Worm (Caenorhabditis elegans): ENCODE results near the gene rol-8.

Gene rol-8

ce11 chrII:7543808-7544207 is at the start of gene rol-8:
Gene rol-8, plus strand, starts transcription at chrII:7544108.
- TF ChIP-seq ceh-36 (tag; optimal IDR thresholded peaks at IDR 0.05), result no peak
- TF ChIP-seq tra-4 (tag; optimal IDR thresholded peaks at IDR 0.05), result no peak
- TF ChIP-seq sea-1 (GFP tag; conservative IDR thresholded peaks at IDR 0.05), result no peak
- TF ChIP-seq ets-7 (tag; optimal IDR thresholded peaks at IDR 0.05), result no peak
- TF ChIP-seq tbx-11 (GFP tag; IDR thresholded peaks at IDR 0.05), result no peak
- TF ChIP-seq ceh-13 (GFP tag; optimal IDR thresholded peaks at IDR 0.05), result no peak
- TF ChIP-seq flt-1 (GFP tag; IDR thresholded peaks at IDR 0.05), result no peak
- no peak for TF ChIP-seq pes-1 (GFP tag; IDR thresholded peaks at IDR 0.05)
- no peak for TF ChIP-seq ama-1 (optimal IDR thresholded peaks at IDR 0.05)
- no peak for TF ChIP-seq B0310.2 (tag; optimal IDR thresholded peaks at IDR 0.05)
- TF ChIP-seq hmbx-1 (tag; optimal IDR thresholded peaks at IDR 0.05), result no peak
- TF ChIP-seq F13C5.2 (tag; optimal IDR thresholded peaks at IDR 0.05), result no peak
- no peak for TF ChIP-seq hnd-1 (tag; optimal IDR thresholded peaks at IDR 0.05)
- TF ChIP-seq aly-1 (tag; optimal IDR thresholded peaks at IDR 0.05), result no peak

DNA sequence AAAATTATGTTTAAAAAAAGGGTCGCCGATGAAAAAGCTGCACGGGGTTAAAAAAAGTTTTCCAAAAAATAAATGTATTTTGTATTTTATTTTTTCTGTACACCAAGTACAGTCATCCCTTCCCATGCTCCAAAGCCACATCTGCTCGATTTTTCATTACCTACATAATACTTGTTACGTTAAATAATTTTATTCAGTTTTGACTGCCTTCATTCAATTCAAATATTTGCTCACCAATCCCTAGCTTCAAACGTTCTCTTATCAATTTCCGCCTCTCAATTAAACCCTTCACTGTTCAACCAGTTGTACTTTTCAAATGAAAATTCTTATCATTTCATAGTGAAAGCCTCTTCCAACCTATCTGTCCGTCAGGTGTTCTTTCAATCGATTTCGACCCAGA is 49.8 kb upstream of the rol-8 start, which contains the start of gene R10H1.1:
Gene R10H1.1 (plus strand): TSS at position 301 of the 400 bp plus-strand sequence.
- TF ChIP-seq hnd-1 (tag; optimal IDR thresholded peaks at IDR 0.05) (no peak), ceh-36 (tag; optimal IDR thresholded peaks at IDR 0.05) (no peak)

- TF ChIP-seq ceh-36 (tag; optimal IDR thresholded peaks at IDR 0.05), result no peak
- TF ChIP-seq aly-1 (tag; optimal IDR thresholded peaks at IDR 0.05), result no peak
- TF ChIP-seq pes-1 (GFP tag; IDR thresholded peaks at IDR 0.05), result no peak
- no peak for TF ChIP-seq B0310.2 (tag; optimal IDR thresholded peaks at IDR 0.05)
- no peak for TF ChIP-seq hmbx-1 (tag; optimal IDR thresholded peaks at IDR 0.05)
Observed at ce11 chrII:7496070-7496469, 47.8 kb upstream of the rol-8 start, which contains the start of gene spi-1. Gene spi-1, plus strand, starts transcription at chrII:7496247.

DNA sequence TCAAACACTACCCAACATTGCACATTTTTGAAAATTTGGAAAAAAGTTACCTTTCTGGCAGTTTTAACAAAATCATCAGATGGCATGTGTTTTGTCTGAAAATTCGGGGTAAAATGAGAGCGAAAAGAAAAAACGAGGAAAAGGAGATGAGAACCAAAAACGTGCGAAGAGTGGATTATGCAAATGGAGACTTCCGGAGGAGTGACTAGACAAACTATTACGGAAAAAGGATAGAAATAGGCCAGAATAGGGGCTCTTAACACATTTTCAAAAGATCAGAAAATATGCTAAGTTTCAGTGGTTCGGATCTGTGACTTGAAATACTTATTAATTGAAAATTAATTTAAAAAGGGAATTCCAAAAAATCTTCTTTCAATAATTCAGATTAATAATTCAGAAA is 44.5 kb upstream of the rol-8 start, which contains the start of gene srab-14:
Gene srab-14 (minus strand): TSS at position 101 of the 400 bp plus-strand sequence.
- TF ChIP-seq aly-1 (tag; optimal IDR thresholded peaks at IDR 0.05) (no peak), F13C5.2 (tag; optimal IDR thresholded peaks at IDR 0.05) (no peak), tbx-11 (GFP tag; IDR thresholded peaks at IDR 0.05) (no peak), ceh-36 (tag; optimal IDR thresholded peaks at IDR 0.05) (no peak), scrt-1 (GFP tag; IDR thresholded peaks at IDR 0.05) (no peak), hmbx-1 (tag; optimal IDR thresholded peaks at IDR 0.05) (no peak), pes-1 (GFP tag; IDR thresholded peaks at IDR 0.05) (no peak), ets-7 (tag; optimal IDR thresholded peaks at IDR 0.05) (no peak), ceh-13 (GFP tag; optimal IDR thresholded peaks at IDR 0.05) (no peak), ama-1 (optimal IDR thresholded peaks at IDR 0.05) (no peak), hnd-1 (tag; optimal IDR thresholded peaks at IDR 0.05) (no peak), flt-1 (GFP tag; IDR thresholded peaks at IDR 0.05) (no peak), B0310.2 (tag; optimal IDR thresholded peaks at IDR 0.05) (no peak), sea-1 (GFP tag; conservative IDR thresholded peaks at IDR 0.05) (no peak), tbx-37 (GFP tag; conservative IDR thresholded peaks at IDR 0.05) (no peak), tra-4 (tag; optimal IDR thresholded peaks at IDR 0.05) (no peak)

DNA sequence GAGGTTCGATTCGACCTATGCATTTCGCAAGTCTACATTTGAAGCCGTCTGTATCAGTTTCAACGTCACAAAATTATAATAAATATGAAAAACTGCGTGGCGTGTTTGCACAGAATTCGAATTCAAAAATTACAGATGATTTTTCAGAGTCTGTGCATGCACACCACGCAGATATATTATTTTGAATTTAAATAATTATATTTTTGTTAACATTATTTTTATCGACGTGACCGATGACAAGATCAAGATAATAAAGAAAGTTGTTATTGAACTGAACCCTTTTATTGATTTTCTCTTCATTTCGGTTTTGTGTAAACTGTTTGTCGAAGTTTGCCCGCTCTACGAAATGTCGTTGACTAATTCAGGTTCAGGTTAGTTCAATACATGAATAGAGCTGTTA is 38.9 kb upstream of the rol-8 start, which contains the start of gene C28F5.1:
Gene C28F5.1 (plus strand): TSS at position 301 of the 400 bp plus-strand sequence.
- TF ChIP-seq B0310.2 (tag; optimal IDR thresholded peaks at IDR 0.05), result no peak
- no peak for TF ChIP-seq hmbx-1 (tag; optimal IDR thresholded peaks at IDR 0.05)
- TF ChIP-seq sea-1 (GFP tag; conservative IDR thresholded peaks at IDR 0.05), result no peak
- no peak for TF ChIP-seq ets-7 (tag; optimal IDR thresholded peaks at IDR 0.05)
- TF ChIP-seq tbx-11 (GFP tag; IDR thresholded peaks at IDR 0.05), result no peak
- no peak for TF ChIP-seq tbx-37 (GFP tag; conservative IDR thresholded peaks at IDR 0.05)
- no peak for TF ChIP-seq F13C5.2 (tag; optimal IDR thresholded peaks at IDR 0.05)
- no peak for TF ChIP-seq pes-1 (GFP tag; IDR thresholded peaks at IDR 0.05)
- no peak for TF ChIP-seq hmg-4 (GFP tag; optimal IDR thresholded peaks at IDR 0.05)
- no peak for TF ChIP-seq ama-1 (optimal IDR thresholded peaks at IDR 0.05)

ce11 chrII:7519221-7519620 is 24.7 kb upstream of the rol-8 start, which contains the start of gene glb-9:
Gene glb-9, minus strand, starts transcription at chrII:7519321.
- no peak for TF ChIP-seq flt-1 (GFP tag; IDR thresholded peaks at IDR 0.05)
- no peak for TF ChIP-seq aly-1 (tag; optimal IDR thresholded peaks at IDR 0.05)
- no peak for TF ChIP-seq scrt-1 (GFP tag; IDR thresholded peaks at IDR 0.05)
- TF ChIP-seq tra-4 (tag; optimal IDR thresholded peaks at IDR 0.05), result no peak
- no peak for TF ChIP-seq ceh-13 (GFP tag; optimal IDR thresholded peaks at IDR 0.05)
- no peak for TF ChIP-seq pes-1 (GFP tag; IDR thresholded peaks at IDR 0.05)
- no peak for TF ChIP-seq tbx-37 (GFP tag; conservative IDR thresholded peaks at IDR 0.05)
- no peak for TF ChIP-seq hnd-1 (tag; optimal IDR thresholded peaks at IDR 0.05)
- TF ChIP-seq sea-1 (GFP tag; conservative IDR thresholded peaks at IDR 0.05), result no peak
- TF ChIP-seq ama-1 (optimal IDR thresholded peaks at IDR 0.05), result no peak
- no peak for TF ChIP-seq B0310.2 (tag; optimal IDR thresholded peaks at IDR 0.05)
- TF ChIP-seq F13C5.2 (tag; optimal IDR thresholded peaks at IDR 0.05), result no peak
- TF ChIP-seq tbx-11 (GFP tag; IDR thresholded peaks at IDR 0.05), result no peak
- TF ChIP-seq hmbx-1 (tag; optimal IDR thresholded peaks at IDR 0.05), result no peak
- TF ChIP-seq hmg-4 (GFP tag; optimal IDR thresholded peaks at IDR 0.05), result no peak
- no peak for TF ChIP-seq ets-7 (tag; optimal IDR thresholded peaks at IDR 0.05)
- no peak for TF ChIP-seq ceh-36 (tag; optimal IDR thresholded peaks at IDR 0.05)

DNA sequence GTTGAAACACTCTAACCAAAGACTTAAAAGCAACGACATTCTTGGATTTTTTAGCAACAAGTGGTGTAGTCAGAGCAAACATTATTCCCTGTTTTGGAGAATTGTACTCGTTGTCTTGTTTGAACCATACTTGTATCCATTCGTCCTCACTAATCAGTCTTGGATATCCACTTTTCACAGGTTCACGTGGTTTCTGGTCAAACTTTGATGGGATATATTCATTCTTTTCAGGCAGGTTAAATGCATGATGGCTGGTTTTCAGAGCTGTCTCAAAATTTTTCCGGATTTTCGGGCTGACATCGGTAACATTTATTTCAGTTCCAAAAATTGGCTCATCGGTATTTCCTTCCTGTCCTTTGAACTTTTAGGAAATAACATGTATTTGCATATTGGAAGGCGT is 22.5 kb upstream of the rol-8 start:
- TF ChIP-seq ets-7 (tag; optimal IDR thresholded peaks at IDR 0.05) (no peak), B0310.2 (tag; optimal IDR thresholded peaks at IDR 0.05) (no peak), flt-1 (GFP tag; IDR thresholded peaks at IDR 0.05) (no peak), ceh-36 (tag; optimal IDR thresholded peaks at IDR 0.05) (no peak), F13C5.2 (tag; optimal IDR thresholded peaks at IDR 0.05) (no peak), scrt-1 (GFP tag; IDR thresholded peaks at IDR 0.05) (no peak), tbx-37 (GFP tag; conservative IDR thresholded peaks at IDR 0.05) (no peak), sea-1 (GFP tag; conservative IDR thresholded peaks at IDR 0.05) (no peak)

DNA sequence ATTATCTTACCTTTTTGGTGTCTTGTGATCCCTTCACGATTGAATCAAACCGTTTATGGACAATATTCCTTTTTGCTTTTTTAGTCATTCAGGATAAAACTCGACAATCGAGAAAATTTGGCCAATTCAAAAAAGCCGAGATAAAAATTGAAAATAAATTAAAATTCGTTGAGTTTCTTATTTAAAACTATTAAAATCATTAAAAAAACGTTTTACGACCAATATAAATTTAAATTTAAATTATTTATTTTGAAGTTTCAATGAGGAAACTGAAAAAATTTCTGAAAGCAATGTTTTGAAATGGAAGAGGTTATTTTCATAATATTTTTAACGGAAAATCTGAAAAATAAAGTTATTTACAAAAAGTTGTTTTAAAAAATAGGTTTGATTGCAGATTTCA is 20.6 kb upstream of the rol-8 start, which contains the start of gene ZK1290.15:
Gene ZK1290.15 (plus strand): TSS at position 301 of the 400 bp plus-strand sequence.
- TF ChIP-seq hnd-1 (tag; optimal IDR thresholded peaks at IDR 0.05) (no peak), ama-1 (optimal IDR thresholded peaks at IDR 0.05) (no peak)
